Fruit fly (Drosophila melanogaster) S2 (cell line): Measurements from ENCODE around the gene CG1090.

Experiments used
- CG8478 ChIP-seq: fragments of >200 bp; optimal IDR thresholded peaks from 2 replicates; lab custom pipeline; 2018
- CTCF ChIP-seq, 2 experiments: fragments of >200 bp; optimal IDR thresholded peaks; 2 replicates each; lab custom pipeline; 2018

dm6 chr3R:4400497-4400833, 40.8 kb downstream of the CG1090 start, which contains the start of gene CG14647:
- TF ChIP-seq CTCF (optimal IDR thresholded peaks at IDR 0.05; lab: Kevin White, UChicago) (no peak), CG8478 (lab: Kevin White, UChicago) (no peak)
